Fruit fly (Drosophila melanogaster) whole organism, embryonic: ENCODE measurements around the gene CG3652.

Experiments
- Atf3 ChIP-seq: fragments of 200-800 bp; sonication (Bioruptor generic); optimal IDR thresholded peaks from 3 replicates; lab custom pipeline; 2016; ENCODE audit warnings: missing biosample characterization, missing genetic modification characterization
- Bteb2 ChIP-seq: fragments of 200-800 bp; sonication (Bioruptor generic); optimal IDR thresholded peaks from 2 replicates; lab custom pipeline; 2016; ENCODE audit warnings: missing biosample characterization, missing genetic modification characterization
- CG10267 ChIP-seq: fragments of 200-800 bp; sonication (Bioruptor generic); optimal IDR thresholded peaks from 2 replicates; lab custom pipeline; 2018; ENCODE audit warnings: missing biosample characterization, mild to moderate bottlenecking, missing genetic modification characterization, moderate library complexity
- CG13894 ChIP-seq: fragments of 200-800 bp; sonication (Bioruptor generic); optimal IDR thresholded peaks from 3 replicates; lab custom pipeline; 2018; ENCODE audit warnings: missing biosample characterization, mild to moderate bottlenecking, missing genetic modification characterization, moderate library complexity
- CG2129 ChIP-seq: fragments of 200-800 bp; sonication (Bioruptor generic); IDR thresholded peaks from 2 replicates; pipeline ENCODE4 v1.3.6; 2022; ENCODE audit warnings: missing biosample characterization, missing genetic modification characterization; ENCODE audit not compliant: partially characterized antibody
- CG2712 ChIP-seq: fragments of 200-800 bp; optimal IDR thresholded peaks from 3 replicates; lab custom pipeline; 2019; ENCODE audit warnings: missing biosample characterization, mild to moderate bottlenecking, missing genetic modification characterization, moderate library complexity
- CG34224 ChIP-seq: fragments of 200-800 bp; sonication (Bioruptor generic); IDR thresholded peaks from 3 replicates; pipeline ENCODE4 v1.3.6; 2022; ENCODE audit warnings: missing biosample characterization, missing genetic modification characterization; ENCODE audit not compliant: partially characterized antibody
- CG4730 ChIP-seq: fragments of 200-800 bp; sonication (Bioruptor generic); IDR thresholded peaks from 2 replicates; pipeline ENCODE4 v1.3.6; 2022; ENCODE audit warnings: missing biosample characterization, missing genetic modification characterization
- CG6791 ChIP-seq: fragments of 200-800 bp; sonication (Bioruptor generic); IDR thresholded peaks from 3 replicates; pipeline ENCODE4 v1.3.6; 2022; ENCODE audit warnings: missing biosample characterization, missing genetic modification characterization; ENCODE audit not compliant: partially characterized antibody
- CG7928 ChIP-seq: fragments of 200-800 bp; sonication (Bioruptor generic); optimal IDR thresholded peaks from 2 replicates; lab custom pipeline; 2017; ENCODE audit warnings: missing biosample characterization, mild to moderate bottlenecking, missing genetic modification characterization
- CG8290 ChIP-seq, 3 experiments: fragments of 200-800 bp; sonication (Bioruptor generic); optimal IDR thresholded peaks; 2 replicates each; lab custom pipeline; 2016 to 2019; ENCODE audit warnings: missing biosample characterization in 3 of 3, missing genetic modification characterization in 3 of 3, mild to moderate bottlenecking in 2 of 3, moderate library complexity in 1 of 3
- CG8924 ChIP-seq: fragments of 200-800 bp; optimal IDR thresholded peaks from 3 replicates; lab custom pipeline; 2019; ENCODE audit warnings: missing biosample characterization, mild to moderate bottlenecking, missing genetic modification characterization, moderate library complexity
- CG9437 ChIP-seq: fragments of 200-800 bp; sonication (Bioruptor generic); optimal IDR thresholded peaks from 2 replicates; lab custom pipeline; 2018; ENCODE audit warnings: missing biosample characterization, mild to moderate bottlenecking, missing genetic modification characterization
- CTCF ChIP-seq: fragments of 200-800 bp; sonication (Bioruptor generic); optimal IDR thresholded peaks from 2 replicates; lab custom pipeline; 2017; ENCODE audit warnings: missing biosample characterization, mild to moderate bottlenecking, missing genetic modification characterization, moderate library complexity
- CoRest ChIP-seq: fragments of 200-800 bp; sonication (Bioruptor generic); optimal IDR thresholded peaks from 3 replicates; lab custom pipeline; 2018; ENCODE audit warnings: missing biosample characterization, mild to moderate bottlenecking, missing genetic modification characterization, moderate library complexity
- Dbx ChIP-seq: fragments of 200-800 bp; sonication (Bioruptor generic); IDR thresholded peaks from 3 replicates; pipeline ENCODE4 v1.3.6; 2022; ENCODE audit warnings: missing biosample characterization, missing genetic modification characterization
- Doc3 ChIP-seq: fragments of 200-800 bp; sonication (Bioruptor generic); IDR thresholded peaks from 3 replicates; pipeline ENCODE4 v1.3.6; 2022; ENCODE audit warnings: missing biosample characterization, missing genetic modification characterization; ENCODE audit not compliant: partially characterized antibody
- Ets65A ChIP-seq: fragments of 200-800 bp; sonication (Bioruptor generic); peaks from one replicate; lab custom pipeline; 2016; ENCODE audit warnings: missing biosample characterization, missing genetic modification characterization
- Ets97D ChIP-seq: fragments of 200-800 bp; sonication (Bioruptor generic); optimal IDR thresholded peaks from 3 replicates; lab custom pipeline; 2016; ENCODE audit warnings: missing biosample characterization, missing genetic modification characterization
- HLH4C ChIP-seq: fragments of 200-800 bp; sonication (Bioruptor generic); IDR thresholded peaks from 3 replicates; pipeline ENCODE4 v1.3.6; 2022; ENCODE audit warnings: missing biosample characterization, missing genetic modification characterization; ENCODE audit not compliant: partially characterized antibody
- MBD-R2 ChIP-seq: fragments of 200-800 bp; sonication (Bioruptor generic); IDR thresholded peaks from 2 replicates; pipeline ENCODE4 v1.3.6; 2022; ENCODE audit warnings: missing biosample characterization, missing genetic modification characterization
- MESR4 ChIP-seq: fragments of 200-800 bp; sonication (Bioruptor generic); optimal IDR thresholded peaks from 2 replicates; lab custom pipeline; 2018; ENCODE audit warnings: missing biosample characterization, mild to moderate bottlenecking, missing genetic modification characterization, moderate library complexity
- Med ChIP-seq: fragments of 200-800 bp; sonication (Bioruptor generic); peaks from one replicate; lab custom pipeline; 2016; ENCODE audit warnings: missing biosample characterization, missing genetic modification characterization, mild to moderate bottlenecking, inconsistent platforms, moderate library complexity
- Meics ChIP-seq: fragments of 200-800 bp; sonication (Bioruptor generic); optimal IDR thresholded peaks from 2 replicates; lab custom pipeline; 2017; ENCODE audit warnings: missing biosample characterization, mild to moderate bottlenecking, missing genetic modification characterization
- Oli ChIP-seq: fragments of 200-800 bp; sonication (Bioruptor generic); optimal IDR thresholded peaks from 2 replicates; lab custom pipeline; 2018; ENCODE audit warnings: missing biosample characterization, mild to moderate bottlenecking, missing genetic modification characterization, moderate library complexity
- Sry-δ ChIP-seq: fragments of 200-800 bp; sonication (Bioruptor generic); optimal IDR thresholded peaks from 2 replicates; lab custom pipeline; 2016; ENCODE audit warnings: missing biosample characterization, missing genetic modification characterization
- YL-1 ChIP-seq: fragments of 200-800 bp; sonication (Bioruptor generic); optimal IDR thresholded peaks from 3 replicates; lab custom pipeline; 2017; ENCODE audit warnings: missing biosample characterization, mild to moderate bottlenecking, missing genetic modification characterization
- amos ChIP-seq: fragments of 200-800 bp; sonication (Bioruptor generic); IDR thresholded peaks from 2 replicates; pipeline ENCODE4 v1.3.6; 2022; ENCODE audit warnings: missing biosample characterization, missing genetic modification characterization; ENCODE audit not compliant: partially characterized antibody
- ato ChIP-seq: fragments of 200-800 bp; sonication (Bioruptor generic); IDR thresholded peaks from 2 replicates; pipeline ENCODE4 v1.3.6; 2022; ENCODE audit warnings: missing biosample characterization, missing genetic modification characterization; ENCODE audit not compliant: partially characterized antibody
- bcd ChIP-seq: fragments of 200-800 bp; sonication (Bioruptor generic); optimal IDR thresholded peaks from 2 replicates; lab custom pipeline; 2017; ENCODE audit warnings: missing biosample characterization, mild to moderate bottlenecking, missing genetic modification characterization
- cato ChIP-seq: fragments of 200-800 bp; sonication (Bioruptor generic); optimal IDR thresholded peaks from 2 replicates; lab custom pipeline; 2016; ENCODE audit warnings: missing biosample characterization, missing genetic modification characterization, borderline replicate concordance
- exex ChIP-seq: fragments of 200-800 bp; sonication (Bioruptor generic); optimal IDR thresholded peaks from 4 replicates; lab custom pipeline; 2018; ENCODE audit warnings: missing biosample characterization, mild to moderate bottlenecking, missing genetic modification characterization, moderate library complexity
- gfzf ChIP-seq: fragments of 200-800 bp; sonication (Bioruptor generic); optimal IDR thresholded peaks from 2 replicates; lab custom pipeline; 2016; ENCODE audit warnings: missing biosample characterization, mild to moderate bottlenecking, missing genetic modification characterization, moderate library complexity
- gsb-n ChIP-seq: fragments of 200-800 bp; sonication (Bioruptor generic); optimal IDR thresholded peaks from 3 replicates; lab custom pipeline; 2018; ENCODE audit warnings: missing biosample characterization, mild to moderate bottlenecking, missing genetic modification characterization
- jumu ChIP-seq: fragments of 200-800 bp; sonication (Bioruptor generic); optimal IDR thresholded peaks from 3 replicates; lab custom pipeline; 2016; ENCODE audit warnings: missing biosample characterization, missing genetic modification characterization
- klu ChIP-seq: fragments of 200-800 bp; sonication (Bioruptor generic); IDR thresholded peaks from 2 replicates; pipeline ENCODE4 v1.3.6; 2022; ENCODE audit warnings: missing biosample characterization, missing genetic modification characterization
- lov ChIP-seq, 2 experiments: fragments of 200-800 bp in 1 of 2; fragments of >200 bp in 1 of 2; sonication (Bioruptor generic) in 1 of 2; IDR thresholded peaks in 1 of 2; optimal IDR thresholded peaks in 1 of 2; 2 replicates in 1 of 2; 3 replicates in 1 of 2; pipeline versions ENCODE4 v1.3.6 to Lab custom; 2017 to 2022; ENCODE audit warnings: missing biosample characterization in 1 of 2, missing genetic modification characterization in 1 of 2
- nau ChIP-seq: fragments of 200-800 bp; sonication (Bioruptor generic); optimal IDR thresholded peaks from 3 replicates; lab custom pipeline; 2017; ENCODE audit warnings: missing biosample characterization, mild to moderate bottlenecking, missing genetic modification characterization, missing genetic modification reagents
- oc ChIP-seq: fragments of 200-800 bp; sonication (Bioruptor generic); optimal IDR thresholded peaks from 2 replicates; lab custom pipeline; 2018; ENCODE audit warnings: missing biosample characterization, mild to moderate bottlenecking, missing genetic modification characterization, moderate library complexity
- pan ChIP-seq, 4 experiments: fragments of >200 bp in 3 of 4; fragments of 200-800 bp in 1 of 4; sonication (Bioruptor generic) in 1 of 4; optimal IDR thresholded peaks in 3 of 4; IDR thresholded peaks in 1 of 4; 2 replicates each; pipeline versions ENCODE4 v1.3.6 to Lab custom; 2017 to 2022; ENCODE audit warnings: missing biosample characterization in 2 of 4, missing genetic modification characterization in 2 of 4, mixed read lengths in 1 of 4
- pum ChIP-seq: fragments of 200-800 bp; sonication (Bioruptor generic); optimal IDR thresholded peaks from 2 replicates; lab custom pipeline; 2016; ENCODE audit warnings: missing biosample characterization, missing genetic modification characterization
- shn ChIP-seq: fragments of 200-800 bp; sonication (Bioruptor generic); optimal IDR thresholded peaks from 3 replicates; lab custom pipeline; 2016; ENCODE audit warnings: missing biosample characterization, missing genetic modification characterization
- slp2 ChIP-seq: fragments of 200-800 bp; sonication (Bioruptor generic); optimal IDR thresholded peaks from 2 replicates; lab custom pipeline; 2016; ENCODE audit warnings: missing biosample characterization, missing genetic modification characterization
- tna ChIP-seq: fragments of 200-800 bp; sonication (Bioruptor generic); IDR thresholded peaks from 2 replicates; pipeline ENCODE4 v1.3.6; 2022; ENCODE audit warnings: missing biosample characterization, missing genetic modification characterization; ENCODE audit not compliant: partially characterized antibody
- zen2 ChIP-seq: fragments of 200-800 bp; sonication (Bioruptor generic); IDR thresholded peaks from 3 replicates; pipeline ENCODE4 v1.3.6; 2022; ENCODE audit warnings: missing biosample characterization, missing genetic modification characterization; ENCODE audit not compliant: partially characterized antibody

CG3652 gene

DNA sequence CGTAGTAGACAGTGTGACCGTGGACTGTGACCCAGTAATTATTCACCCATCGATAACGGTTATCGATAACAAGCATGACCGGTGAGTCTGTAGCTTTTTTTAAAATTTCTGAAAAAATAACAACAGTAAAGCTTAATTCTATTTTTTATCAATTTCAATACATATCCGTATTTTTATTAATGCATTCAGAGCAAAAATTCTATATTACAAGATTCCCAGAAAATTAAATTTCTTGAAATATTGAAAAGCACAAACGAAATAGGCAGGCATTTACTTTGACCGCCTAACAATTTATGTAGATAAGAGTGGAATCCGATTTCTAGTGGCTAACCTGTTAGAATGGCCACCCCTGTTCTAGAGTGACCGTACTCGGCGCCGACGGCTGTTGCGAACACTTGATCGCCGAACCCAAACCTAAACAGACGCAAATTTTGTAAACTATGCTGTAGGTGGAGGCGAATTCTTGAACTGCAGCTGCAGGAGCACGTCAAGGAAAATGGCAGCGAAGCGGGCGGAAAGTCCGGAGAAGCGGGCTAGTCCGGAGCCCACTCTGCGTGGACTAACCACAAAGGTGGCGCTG is at the start of gene CG3652 (continued):
- peak; percentile 35 for TF ChIP-seq pum (GFP tag; lab: Kevin White, UChicago)
- TF ChIP-seq Med (GFP tag; lab: Kevin White, UChicago), result peak; percentile 33
- TF ChIP-seq cato (GFP tag; lab: Kevin White, UChicago), result no peak
- TF ChIP-seq bcd (GFP tag; lab: Kevin White, UChicago), result no peak
- TF ChIP-seq nau (GFP tag; lab: Kevin White, UChicago), result no peak
- TF ChIP-seq CG7928 (GFP tag; lab: Kevin White, UChicago), result peak; percentile 53
- TF ChIP-seq YL-1 (GFP tag; lab: Kevin White, UChicago), result peak; percentile 61
- no peak for TF ChIP-seq lov (optimal IDR thresholded peaks at IDR 0.05; lab: Kevin White, UChicago)
- no peak for TF ChIP-seq lov (GFP tag; IDR thresholded peaks at IDR 0.05; lab: Robert Waterston, UW)
- TF ChIP-seq CG9437 (GFP tag; lab: Kevin White, UChicago), result peak; percentile 42
- TF ChIP-seq Dbx (GFP tag; lab: Robert Waterston, UW), result 0 out of 3 replicates have a peak, but pooled peaks have one; percentile 21
- TF ChIP-seq MESR4 (GFP tag; lab: Kevin White, UChicago), result peak; percentile 54
- TF ChIP-seq jumu (GFP tag; lab: Kevin White, UChicago), result peak; percentile 30
- peak; percentile 11; the same call in 1 of the 2 replicates for TF ChIP-seq klu
- peak; percentile 58 for TF ChIP-seq Ets97D (GFP tag; lab: Kevin White, UChicago)
- peak; percentile 67 for TF ChIP-seq CoRest (tag; lab: Kevin White, UChicago)
- peak; percentile 14 for TF ChIP-seq Bteb2 (GFP tag; lab: Kevin White, UChicago)
- TF ChIP-seq gsb-n, result no peak
- 0 out of 2 replicates have a peak, but pooled peaks have one; percentile 12 for TF ChIP-seq CG2129 (GFP tag; lab: Robert Waterston, UW)

DNA sequence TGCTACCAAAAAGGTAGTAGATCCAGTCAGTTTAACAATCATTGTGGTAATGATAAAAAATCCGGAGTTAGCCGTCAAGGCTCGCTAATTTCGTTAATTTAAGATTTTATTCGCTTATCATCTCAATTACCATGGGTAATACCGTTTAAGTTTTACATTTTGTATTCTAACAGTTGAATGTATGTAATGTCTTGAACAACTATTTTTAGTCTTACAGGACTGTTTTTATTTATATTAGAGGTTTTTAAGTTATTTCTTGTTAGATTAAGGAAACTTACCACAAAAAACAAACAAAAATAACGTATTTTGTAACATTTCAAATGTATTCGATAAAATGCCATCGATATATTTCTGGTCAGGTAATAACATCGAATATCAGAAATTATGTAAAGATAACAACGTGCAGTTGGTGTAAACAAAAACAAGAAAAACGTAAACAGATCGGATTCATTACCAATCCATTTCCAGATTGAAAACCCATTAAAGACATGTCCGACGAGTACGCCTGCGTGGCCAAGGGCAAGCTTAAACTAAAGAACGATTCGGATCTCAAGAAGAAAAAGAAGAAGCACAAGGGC is 48.4 kb upstream of the CG3652 start, which contains the start of the genes Sfp24F and CG15432:
TSS of gene Sfp24F (minus strand) at position 51 of the 578 bp plus-strand sequence.
TSS of gene CG15432 (plus strand) at position 311 of the 578 bp plus-strand sequence.
- no peak for TF ChIP-seq shn (GFP tag; lab: Kevin White, UChicago)
- peak; percentile 27 for TF ChIP-seq slp2
- no peak for TF ChIP-seq CG2712 (tag; lab: Kevin White, UChicago)
- TF ChIP-seq CG8924, result no peak
- peak; percentile 63; the same call in 2 of the 3 replicates for TF ChIP-seq CG34224 (GFP tag; lab: Robert Waterston, UW)
- no peak for TF ChIP-seq Oli (tag; lab: Kevin White, UChicago)
- peak; percentile 94 for TF ChIP-seq CG9437 (GFP tag; lab: Kevin White, UChicago)
- TF ChIP-seq Sry-δ (GFP tag; lab: Kevin White, UChicago), result peak; percentile 51
- TF ChIP-seq Atf3 (GFP tag; lab: Kevin White, UChicago), result no peak
- TF ChIP-seq Meics (GFP tag; lab: Kevin White, UChicago), result no peak
- no peak for TF ChIP-seq zen2 (GFP tag; lab: Robert Waterston, UW)
- TF ChIP-seq oc, result no peak
- TF ChIP-seq CG10267 (tag; lab: Kevin White, UChicago), result peak; percentile 26
- no peak for TF ChIP-seq pan (optimal IDR thresholded peaks at IDR 0.05; lab: Kevin White, UChicago)
- TF ChIP-seq pan (GFP tag; optimal IDR thresholded peaks at IDR 0.05 in 1 of 2, IDR thresholded peaks at IDR 0.05 in 1 of 2), result no peak
- no peak for TF ChIP-seq CG8290 (GFP tag; optimal IDR thresholded peaks at IDR 0.05; lab: Kevin White, UChicago)
- no peak for TF ChIP-seq CG8290 (tag; optimal IDR thresholded peaks at IDR 0.05; lab: Kevin White, UChicago)
- TF ChIP-seq CG6791 (GFP tag; lab: Robert Waterston, UW), result peak; percentile 61; the same call in 1 of the 3 replicates
- 0 out of 3 replicates have a peak, but pooled peaks have one; percentile 34 for TF ChIP-seq Doc3 (GFP tag; lab: Robert Waterston, UW)
- TF ChIP-seq ato (GFP tag; lab: Robert Waterston, UW), result 0 out of 2 replicates have a peak, but pooled peaks have one; percentile 11
- peak; percentile 39; the same call in 1 of the 2 replicates for TF ChIP-seq tna (GFP tag; lab: Robert Waterston, UW)
- no peak for TF ChIP-seq CG4730 (GFP tag; lab: Robert Waterston, UW)
- TF ChIP-seq HLH4C (GFP tag; lab: Robert Waterston, UW), result peak; percentile 73
- TF ChIP-seq Ets97D (GFP tag; lab: Kevin White, UChicago), result peak; percentile 8
- no peak for TF ChIP-seq Ets65A (GFP tag; lab: Kevin White, UChicago)
- TF ChIP-seq exex (tag; lab: Kevin White, UChicago), result no peak
- peak; percentile 55; the same call in 1 of the 2 replicates for TF ChIP-seq amos (GFP tag; lab: Robert Waterston, UW)
- TF ChIP-seq CTCF (GFP tag; lab: Kevin White, UChicago), result no peak
- TF ChIP-seq MBD-R2, result peak; percentile 87
- TF ChIP-seq gfzf (GFP tag; lab: Kevin White, UChicago), result peak; percentile 32
- TF ChIP-seq CG13894 (tag; lab: Kevin White, UChicago), result no peak
